Worm (Caenorhabditis elegans) whole organism, midembryonic: ENCODE measurements around the gene best-6.

Experiments used
- T22C8.4 ChIP-seq: fragments of 200-800 bp; sonication (Bioruptor generic); IDR thresholded peaks from 2 replicates; pipeline ENCODE4 v1.3.6; 2022; ENCODE audit warnings: missing genetic modification characterization, missing compliant biosample characterization
- cog-1 ChIP-seq: sonication (generic microtip); optimal IDR thresholded peaks from 2 replicates; lab custom pipeline; 2016; ENCODE audit warnings: missing genetic modification characterization, missing compliant biosample characterization
- flt-1 ChIP-seq: fragments of 200-800 bp; sonication (Bioruptor generic); IDR thresholded peaks from 2 replicates; pipeline ENCODE4 v1.3.6; 2022; ENCODE audit warnings: missing genetic modification characterization, missing compliant biosample characterization
- klf-2 ChIP-seq: fragments of 200-800 bp; sonication (Bioruptor generic); conservative IDR thresholded peaks from 2 replicates; pipeline ENCODE4 v1.3.6; 2022; ENCODE audit warnings: missing genetic modification reagents, missing genetic modification characterization, missing compliant biosample characterization
- med-1 ChIP-seq: sonication (generic microtip); optimal IDR thresholded peaks from 2 replicates; lab custom pipeline; 2017; ENCODE audit warnings: missing genetic modification characterization, mild to moderate bottlenecking, missing compliant biosample characterization, antibody characterized with exemption, missing genetic modification reagents; ENCODE audit not compliant: insufficient read depth
- ref-1 ChIP-seq: fragments of 200-800 bp; sonication (Bioruptor generic); conservative IDR thresholded peaks from 2 replicates; pipeline ENCODE4 v1.3.6; 2022; ENCODE audit warnings: missing genetic modification reagents, missing genetic modification characterization, missing compliant biosample characterization
- tab-1 ChIP-seq: fragments of 200-800 bp; sonication (Bioruptor generic); IDR thresholded peaks from 2 replicates; pipeline ENCODE4 v1.3.6; 2022; ENCODE audit warnings: missing genetic modification characterization, missing compliant biosample characterization
- ztf-23 ChIP-seq: fragments of 200-800 bp; sonication (Bioruptor generic); IDR thresholded peaks from 2 replicates; pipeline ENCODE4 v1.3.6; 2022; ENCODE audit warnings: missing genetic modification reagents, missing genetic modification characterization, missing compliant biosample characterization

DNA sequence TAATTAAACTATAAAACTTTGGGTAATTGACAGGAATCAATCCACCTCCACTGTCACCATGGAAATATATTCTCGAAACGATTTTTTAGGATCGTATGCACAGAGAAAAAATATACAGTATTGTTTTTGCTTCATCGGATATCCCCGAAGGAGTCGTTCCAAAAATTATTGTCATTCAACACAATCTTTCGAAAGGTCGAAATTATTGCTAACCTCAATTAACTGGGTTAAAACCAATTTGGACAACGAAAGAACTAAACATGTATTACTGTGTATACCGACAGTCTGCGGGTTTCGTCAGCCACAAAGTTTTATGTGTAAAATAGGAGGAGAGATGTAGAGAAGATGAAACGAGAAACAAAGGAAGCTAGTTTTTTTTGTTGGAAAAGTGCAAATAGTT lies 34.4 kb upstream of the best-6 start:
- TF ChIP-seq ref-1, result no peak
- no peak for TF ChIP-seq ztf-23 (GFP tag; lab: Robert Waterston, UW)
- no peak for TF ChIP-seq cog-1 (tag; lab: Kevin White, UChicago)
- TF ChIP-seq klf-2 (GFP tag; lab: Robert Waterston, UW), result no peak
- no peak for TF ChIP-seq T22C8.4 (GFP tag; lab: Robert Waterston, UW)
- TF ChIP-seq med-1 (GFP tag; lab: Kevin White, UChicago), result no peak
- no peak for TF ChIP-seq tab-1 (GFP tag; lab: Robert Waterston, UW)
- no peak for TF ChIP-seq flt-1 (GFP tag; lab: Robert Waterston, UW)
